Fruit fly (Drosophila melanogaster) whole organism, adult: Measurements from ENCODE around the gene CG1213.

Experiments used
- CG11617 ChIP-seq: fragments of 200-800 bp; sonication (Bioruptor generic); optimal IDR thresholded peaks from 2 replicates; lab custom pipeline; 2017; ENCODE audit warnings: mild to moderate bottlenecking, missing biosample characterization, missing genetic modification reagents, missing genetic modification characterization
- CG12768 ChIP-seq: fragments of 200-800 bp; sonication (Bioruptor generic); optimal IDR thresholded peaks from 2 replicates; lab custom pipeline; 2017; ENCODE audit warnings: missing biosample characterization, missing genetic modification characterization, mild to moderate bottlenecking, moderate library complexity, missing genetic modification reagents
- CG14711 ChIP-seq: fragments of 200-800 bp; sonication (Bioruptor generic); optimal IDR thresholded peaks from 2 replicates; lab custom pipeline; 2018; ENCODE audit warnings: missing biosample characterization, mild to moderate bottlenecking, missing genetic modification characterization, moderate library complexity
- CG1620 ChIP-seq: fragments of 200-800 bp; sonication (Bioruptor generic); optimal IDR thresholded peaks from 2 replicates; lab custom pipeline; 2016; ENCODE audit warnings: missing biosample characterization, missing genetic modification characterization
- CG33017 ChIP-seq: fragments of 200-800 bp; sonication (Bioruptor generic); optimal IDR thresholded peaks from 2 replicates; lab custom pipeline; 2018; ENCODE audit warnings: missing biosample characterization, mild to moderate bottlenecking, missing genetic modification characterization, moderate library complexity
- CG5204 ChIP-seq: fragments of 200-800 bp; sonication (Bioruptor generic); optimal IDR thresholded peaks from 2 replicates; lab custom pipeline; 2016; ENCODE audit warnings: missing biosample characterization, missing genetic modification characterization
- CG7045 ChIP-seq: fragments of 200-800 bp; sonication (Bioruptor generic); optimal IDR thresholded peaks from 2 replicates; lab custom pipeline; 2017; ENCODE audit warnings: missing biosample characterization, mild to moderate bottlenecking, missing genetic modification characterization
- CG7101 ChIP-seq: fragments of 200-800 bp; sonication (Bioruptor generic); optimal IDR thresholded peaks from 2 replicates; lab custom pipeline; 2018; ENCODE audit warnings: missing biosample characterization, mild to moderate bottlenecking, missing genetic modification characterization, moderate library complexity
- Clk ChIP-seq: fragments of 200-800 bp; sonication (Bioruptor generic); optimal IDR thresholded peaks from 2 replicates; lab custom pipeline; 2017; ENCODE audit warnings: missing biosample characterization, missing genetic modification characterization
- Crg-1 ChIP-seq: fragments of 200-800 bp; sonication (Bioruptor generic); optimal IDR thresholded peaks from 2 replicates; lab custom pipeline; 2016; ENCODE audit warnings: missing biosample characterization, missing genetic modification characterization
- Hr96 ChIP-seq: fragments of 200-800 bp; sonication (Bioruptor generic); optimal IDR thresholded peaks from 2 replicates; lab custom pipeline; 2016; ENCODE audit warnings: missing biosample characterization, missing genetic modification characterization
- Mnt ChIP-seq: fragments of 200-800 bp; sonication (Bioruptor generic); optimal IDR thresholded peaks from 2 replicates; lab custom pipeline; 2016; ENCODE audit warnings: missing biosample characterization, mild to moderate bottlenecking, missing genetic modification characterization
- bab1 ChIP-seq: fragments of 200-800 bp; sonication (Bioruptor generic); optimal IDR thresholded peaks from 3 replicates; lab custom pipeline; 2019; ENCODE audit warnings: missing biosample characterization, mild to moderate bottlenecking, missing genetic modification characterization, moderate library complexity
- cic ChIP-seq: fragments of 200-800 bp; sonication (Bioruptor generic); optimal IDR thresholded peaks from 2 replicates; lab custom pipeline; 2017; ENCODE audit warnings: missing biosample characterization, mild to moderate bottlenecking, missing genetic modification characterization, moderate library complexity
- cnc ChIP-seq, 2 experiments: fragments of >200 bp; optimal IDR thresholded peaks; 2 replicates each; lab custom pipeline; 2017
- kay ChIP-seq: fragments of 200-800 bp; sonication (Bioruptor generic); peaks from one replicate; lab custom pipeline; 2016; ENCODE audit warnings: missing biosample characterization, missing genetic modification characterization, borderline replicate concordance
- ovo ChIP-seq: fragments of 200-800 bp; sonication (Bioruptor generic); optimal IDR thresholded peaks from 2 replicates; lab custom pipeline; 2016; ENCODE audit warnings: missing biosample characterization, missing genetic modification characterization
- pad ChIP-seq: fragments of 200-800 bp; sonication (Bioruptor generic); optimal IDR thresholded peaks from 3 replicates; lab custom pipeline; 2017; ENCODE audit warnings: missing biosample characterization, missing genetic modification characterization, mild to moderate bottlenecking, moderate library complexity, missing genetic modification reagents
- tj ChIP-seq: fragments of 200-800 bp; sonication (Bioruptor generic); optimal IDR thresholded peaks from 3 replicates; lab custom pipeline; 2017; ENCODE audit warnings: missing biosample characterization, mild to moderate bottlenecking, missing genetic modification characterization, moderate library complexity
- toe ChIP-seq: fragments of 200-800 bp; sonication (Bioruptor generic); optimal IDR thresholded peaks from 2 replicates; lab custom pipeline; 2016; ENCODE audit warnings: missing biosample characterization, missing genetic modification characterization

The CG1213 gene

DNA sequence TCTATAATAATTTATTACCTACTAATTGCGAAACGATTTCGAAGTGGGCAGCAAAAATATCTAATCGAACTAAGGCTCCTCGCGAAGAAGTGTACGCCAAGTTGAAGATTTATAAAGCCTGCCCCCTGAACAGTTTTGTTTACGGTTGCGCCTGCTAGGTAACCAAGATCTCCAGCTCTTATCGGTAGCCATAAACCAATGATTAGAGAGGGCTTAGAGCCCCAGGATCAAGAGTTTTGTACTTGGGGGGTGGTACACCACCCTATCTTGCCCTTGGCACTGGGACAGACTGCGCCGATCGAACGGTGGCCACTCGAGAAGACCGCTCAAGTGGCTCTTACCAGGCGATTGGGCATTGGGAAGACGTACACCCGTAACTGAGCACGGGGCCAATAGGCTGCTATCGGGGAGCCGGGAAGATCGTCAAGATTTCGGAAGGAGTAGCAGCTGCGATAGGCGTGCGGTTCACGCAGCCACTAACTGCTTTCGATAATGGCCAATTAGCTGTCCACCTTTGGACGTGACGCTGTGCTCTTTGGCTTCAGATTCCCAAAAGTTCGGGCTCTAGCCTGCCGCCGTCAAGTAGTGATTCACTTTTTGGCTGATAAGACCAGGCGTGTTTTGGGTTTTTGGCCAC is 8.5 kb upstream of the CG1213 start:
- TF ChIP-seq Hr96 (GFP tag; lab: Kevin White, UChicago) (peak; percentile 1), cic (GFP tag; lab: Kevin White, UChicago) (peak; percentile 68), CG14711 (tag; lab: Kevin White, UChicago) (no peak)

DNA sequence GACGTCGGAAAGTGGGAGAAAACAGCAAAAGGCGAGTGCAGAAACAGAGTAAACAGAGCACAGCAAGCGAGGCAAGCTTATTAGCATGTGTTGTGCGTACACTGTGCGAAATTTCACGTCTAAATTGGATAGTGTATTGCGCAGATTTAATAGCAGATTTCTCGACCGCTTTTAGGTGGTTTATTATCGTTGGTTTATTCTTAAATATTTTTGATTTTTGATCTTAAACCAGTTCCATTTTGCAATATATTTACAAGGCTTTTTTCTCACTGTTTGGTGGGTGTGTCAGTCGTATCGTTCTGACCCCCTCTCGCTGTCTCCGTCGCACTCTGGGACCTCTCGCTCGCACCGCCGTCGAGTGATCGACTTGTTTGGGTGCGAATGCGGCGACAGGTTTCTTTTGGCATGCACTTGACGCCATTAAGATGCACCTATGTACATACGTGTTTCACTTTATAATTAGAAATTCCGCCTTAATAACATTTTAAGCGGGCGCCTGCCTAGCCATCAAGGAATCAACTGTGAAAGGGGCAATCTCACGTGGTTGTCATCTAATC is 6.9 kb upstream of the CG1213 start:
- TF ChIP-seq Mnt (GFP tag; lab: Kevin White, UChicago), result peak; percentile 69
- TF ChIP-seq tj (GFP tag; lab: Kevin White, UChicago), result peak; percentile 51
- peak; percentile 62 for TF ChIP-seq CG14711 (tag; lab: Kevin White, UChicago)
- peak; percentile 84 for TF ChIP-seq Hr96 (GFP tag; lab: Kevin White, UChicago)
- no peak for TF ChIP-seq cnc (optimal IDR thresholded peaks at IDR 0.05; lab: Kevin White, UChicago)
- TF ChIP-seq Crg-1 (GFP tag; lab: Kevin White, UChicago), result peak; percentile 43
- peak; percentile 60 for TF ChIP-seq Clk
- peak; percentile 78 for TF ChIP-seq kay (GFP tag; lab: Kevin White, UChicago)
- peak; percentile 77 for TF ChIP-seq CG12768 (GFP tag; lab: Kevin White, UChicago)
- TF ChIP-seq toe (GFP tag; lab: Kevin White, UChicago), result peak; percentile 67
- peak; percentile 17 for TF ChIP-seq bab1 (GFP tag; lab: Kevin White, UChicago)
- TF ChIP-seq CG1620 (GFP tag; lab: Kevin White, UChicago), result peak; percentile 45
- peak; percentile 90 for TF ChIP-seq CG7045 (GFP tag; lab: Kevin White, UChicago)
- peak; percentile 14 for TF ChIP-seq pad (GFP tag; lab: Kevin White, UChicago)
- TF ChIP-seq CG33017, result peak; percentile 84
- peak; percentile 44 for TF ChIP-seq cic (GFP tag; lab: Kevin White, UChicago)
- TF ChIP-seq CG7101 (tag; lab: Kevin White, UChicago), result peak; percentile 60
- TF ChIP-seq ovo (GFP tag; lab: Kevin White, UChicago), result no peak
- TF ChIP-seq CG11617 (GFP tag; lab: Kevin White, UChicago), result peak; percentile 62
- peak; percentile 87 for TF ChIP-seq CG5204 (GFP tag; lab: Kevin White, UChicago)

DNA sequence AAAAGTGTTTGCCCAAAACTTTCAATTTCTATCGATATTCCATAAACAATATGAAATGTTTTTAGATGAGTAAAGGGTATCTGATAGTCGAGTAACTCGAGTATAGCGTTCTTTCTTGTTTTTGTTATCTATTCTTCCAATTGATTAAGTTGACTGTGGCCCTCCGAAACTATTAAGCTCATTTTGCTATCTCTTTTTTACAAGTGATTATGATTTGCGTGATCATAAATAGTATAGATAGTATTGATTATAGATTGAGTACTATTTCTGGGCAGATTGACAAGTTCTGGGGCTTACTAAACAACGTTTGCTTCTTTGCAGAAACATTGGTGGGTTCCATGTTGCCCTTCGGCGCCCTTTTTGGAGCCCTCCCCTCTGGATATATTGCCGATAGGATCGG is 4.4 kb upstream of the CG1213 start:
- no peak for TF ChIP-seq kay (GFP tag; lab: Kevin White, UChicago)
- TF ChIP-seq cic (GFP tag; lab: Kevin White, UChicago), result peak; percentile 8

DNA sequence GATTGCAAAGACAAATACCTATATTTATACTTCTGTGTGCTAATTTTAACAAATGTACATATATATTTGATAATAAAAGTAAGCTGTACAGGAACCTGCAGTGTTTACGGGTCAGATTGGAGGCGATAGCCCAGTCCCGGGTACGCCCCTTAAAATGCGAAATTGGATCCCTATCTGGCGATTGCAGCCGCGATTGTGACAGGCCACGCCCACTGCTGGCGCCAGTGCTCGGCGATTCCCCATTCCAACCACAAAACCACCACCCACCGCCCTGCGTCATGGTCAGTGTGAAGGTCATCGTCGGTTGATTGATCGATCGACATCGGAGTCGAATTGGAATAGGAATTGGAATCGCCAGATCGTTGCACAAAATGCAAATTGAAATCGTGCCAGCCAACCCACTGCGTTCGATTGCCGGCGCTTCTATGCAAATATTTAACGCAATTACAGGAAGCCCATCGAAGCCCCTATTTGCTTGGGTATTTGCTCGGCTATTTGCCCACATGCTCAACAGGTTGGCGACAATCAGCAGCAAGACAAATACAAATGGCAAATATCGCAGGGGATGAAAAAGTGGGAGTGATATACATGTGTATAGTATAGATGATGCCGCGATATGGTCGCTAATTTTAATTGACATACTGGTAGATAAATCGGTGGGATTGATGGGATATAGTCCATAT is 2.1 kb upstream of the CG1213 start:
- TF ChIP-seq Crg-1 (GFP tag; lab: Kevin White, UChicago), result peak; percentile 63
- TF ChIP-seq CG1620 (GFP tag; lab: Kevin White, UChicago), result no peak
- peak; percentile 22 for TF ChIP-seq CG12768 (GFP tag; lab: Kevin White, UChicago)
- TF ChIP-seq pad (GFP tag; lab: Kevin White, UChicago), result peak; percentile 36
- peak; percentile 57 for TF ChIP-seq kay (GFP tag; lab: Kevin White, UChicago)
- peak; percentile 51 for TF ChIP-seq CG7045 (GFP tag; lab: Kevin White, UChicago)
- peak; percentile 5 for TF ChIP-seq Hr96 (GFP tag; lab: Kevin White, UChicago)
- no peak for TF ChIP-seq CG14711 (tag; lab: Kevin White, UChicago)
- no peak for TF ChIP-seq bab1 (GFP tag; lab: Kevin White, UChicago)
- peak; percentile 44 for TF ChIP-seq CG5204 (GFP tag; lab: Kevin White, UChicago)
- peak; percentile 47 for TF ChIP-seq Mnt (GFP tag; lab: Kevin White, UChicago)
- no peak for TF ChIP-seq CG33017
- no peak for TF ChIP-seq Clk
- peak; percentile 40 for TF ChIP-seq toe (GFP tag; lab: Kevin White, UChicago)
- TF ChIP-seq cnc (optimal IDR thresholded peaks at IDR 0.05; lab: Kevin White, UChicago), result no peak
- peak; percentile 71 for TF ChIP-seq cic (GFP tag; lab: Kevin White, UChicago)
- peak; percentile 47 for TF ChIP-seq ovo (GFP tag; lab: Kevin White, UChicago)
- TF ChIP-seq CG7101 (tag; lab: Kevin White, UChicago), result peak; percentile 51
- no peak for TF ChIP-seq tj (GFP tag; lab: Kevin White, UChicago)
- TF ChIP-seq CG11617 (GFP tag; lab: Kevin White, UChicago), result peak; percentile 27

DNA sequence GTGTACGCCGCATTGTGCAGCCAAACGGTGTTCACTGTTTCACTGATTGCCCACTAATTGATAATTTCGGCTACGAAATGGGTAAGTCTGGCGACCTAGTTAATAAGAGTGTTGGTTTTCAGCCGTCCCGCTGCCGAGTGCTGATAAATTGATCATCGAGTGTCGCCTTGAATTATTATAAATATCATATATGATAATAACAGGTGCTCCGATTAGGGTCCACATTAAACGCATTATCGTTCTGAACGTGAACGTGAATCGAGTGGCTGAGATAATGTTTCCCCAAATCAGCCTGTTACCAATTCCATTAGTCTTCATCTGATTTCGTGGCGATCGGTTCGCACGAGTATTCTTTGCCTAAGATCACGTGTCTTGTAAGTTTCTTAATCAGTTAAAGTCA is 320 bp downstream of the CG1213 start:
- TF ChIP-seq CG33017, result no peak
- TF ChIP-seq CG5204 (GFP tag; lab: Kevin White, UChicago), result no peak
- no peak for TF ChIP-seq pad (GFP tag; lab: Kevin White, UChicago)
- TF ChIP-seq CG14711 (tag; lab: Kevin White, UChicago), result no peak
- no peak for TF ChIP-seq CG1620 (GFP tag; lab: Kevin White, UChicago)
- no peak for TF ChIP-seq CG11617 (GFP tag; lab: Kevin White, UChicago)
- TF ChIP-seq CG12768 (GFP tag; lab: Kevin White, UChicago), result no peak
- TF ChIP-seq CG7101 (tag; lab: Kevin White, UChicago), result no peak
- no peak for TF ChIP-seq Mnt (GFP tag; lab: Kevin White, UChicago)
- TF ChIP-seq Clk, result no peak
- no peak for TF ChIP-seq Hr96 (GFP tag; lab: Kevin White, UChicago)
- no peak for TF ChIP-seq ovo (GFP tag; lab: Kevin White, UChicago)
- no peak for TF ChIP-seq cic (GFP tag; lab: Kevin White, UChicago)
- TF ChIP-seq tj (GFP tag; lab: Kevin White, UChicago), result no peak
